Fruit fly (Drosophila melanogaster) S2 (cell line): Measurements from ENCODE around the gene CG32719.

Experiments
- CG8478 ChIP-seq: fragments of >200 bp; optimal IDR thresholded peaks from 2 replicates; lab custom pipeline; 2018
- CTCF ChIP-seq, 2 experiments: fragments of >200 bp; optimal IDR thresholded peaks; 2 replicates each; lab custom pipeline; 2018

DNA sequence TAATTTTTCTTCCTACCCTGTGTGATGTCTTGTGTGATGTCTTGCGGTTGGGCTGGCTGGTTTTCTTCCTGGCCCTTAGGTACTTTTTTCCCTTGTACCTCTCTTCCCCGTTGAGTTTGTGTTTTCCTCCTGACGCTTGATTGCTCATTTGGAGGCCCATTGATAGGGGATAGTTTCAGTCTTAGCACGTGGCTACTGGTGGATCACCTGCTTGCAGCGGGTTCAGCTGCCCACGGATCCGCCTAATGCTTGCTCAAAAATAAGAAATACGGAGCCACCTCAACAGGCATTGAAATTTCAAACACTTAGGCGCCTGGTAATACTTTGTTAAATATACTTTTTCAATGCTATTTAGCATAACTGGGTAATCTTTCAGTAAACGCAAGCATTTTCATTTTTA lies 26.2 kb upstream of the CG32719 start, which contains the start of gene CG11369:
- TF ChIP-seq CTCF (optimal IDR thresholded peaks at IDR 0.05; lab: Kevin White, UChicago) (no peak), CG8478 (lab: Kevin White, UChicago) (no peak)
